Fruit fly (Drosophila melanogaster): Measurements from ENCODE around the gene CheB38a.
A peak's percentile ranks its signal among the peaks of the same experiment; 100 is the strongest.

DNA sequence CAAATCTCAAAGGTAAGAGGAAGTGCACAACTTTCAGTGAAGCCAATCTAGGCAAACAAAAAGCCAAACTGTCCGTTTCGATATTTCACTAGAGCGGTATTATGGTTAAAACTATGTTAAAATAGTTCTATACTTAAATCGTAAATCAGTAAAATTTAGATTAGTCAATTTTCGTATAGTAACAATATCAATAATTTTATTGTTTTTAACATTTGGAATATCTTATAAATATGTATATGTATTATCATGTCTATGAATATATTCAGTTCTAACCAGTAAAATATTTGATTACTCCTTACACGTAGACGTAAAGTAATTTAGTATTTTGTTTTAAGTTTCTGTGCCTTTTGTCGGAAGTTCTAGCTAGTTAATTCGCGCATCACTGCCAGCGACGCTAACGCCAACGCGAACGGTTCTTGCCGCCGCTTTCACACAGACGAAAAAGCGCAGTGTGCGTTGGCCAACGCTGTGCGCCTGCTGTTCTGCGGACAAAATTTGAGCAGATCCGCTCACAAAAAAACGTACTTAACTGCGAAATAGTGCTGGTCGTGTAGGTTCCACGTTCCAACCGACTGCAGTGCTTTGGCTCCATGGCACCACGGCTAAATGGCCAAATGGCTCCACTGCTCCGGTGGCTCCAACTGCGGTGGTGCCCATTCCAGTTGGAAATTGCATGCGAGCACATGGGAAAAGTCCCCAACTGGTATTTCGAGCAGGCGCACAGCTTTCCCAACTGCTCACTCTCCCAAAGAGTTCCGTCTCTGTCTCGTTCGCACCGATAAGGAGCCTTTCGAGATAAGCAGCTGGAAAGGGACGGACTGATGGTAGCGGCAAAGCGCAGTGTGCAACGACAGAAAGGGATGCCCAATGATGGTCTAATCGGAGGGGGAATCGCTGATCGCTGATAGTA lies 5.1 kb upstream of the CheB38a start:
- TF ChIP-seq CG9948 (tag; optimal IDR thresholded peaks at IDR 0.05) (peak; percentile 30), Snoo (tag; optimal IDR thresholded peaks at IDR 0.05) (peak; percentile 28), CG14655 (GFP tag; optimal IDR thresholded peaks at IDR 0.05) (peak; percentile 45), CG13204 (GFP tag; optimal IDR thresholded peaks at IDR 0.05) (peak; percentile 94), D1 (tag; optimal IDR thresholded peaks at IDR 0.05) (no peak), gl (tag; optimal IDR thresholded peaks at IDR 0.05) (peak; percentile 60), EcR (GFP tag; optimal IDR thresholded peaks at IDR 0.05) (peak; percentile 72), Pif1B (GFP tag; optimal IDR thresholded peaks at IDR 0.05) (peak; percentile 30), Pif1A (GFP tag; optimal IDR thresholded peaks at IDR 0.05) (peak; percentile 8), CG12605 (GFP tag; IDR thresholded peaks at IDR 0.05) (0 out of 2 replicates have a peak, but pooled peaks have one; percentile 15), CG15710 (tag; optimal IDR thresholded peaks at IDR 0.05) (no peak)
